Worm (Caenorhabditis elegans) whole organism, L2 larva: ENCODE measurements around the gene T28A11.17.

ENCODE experiments used
- ama-1 ChIP-seq: fragments of 150-350 bp; optimal IDR thresholded peaks from 2 replicates; lab custom pipeline; 2018; ENCODE audit warnings: inconsistent platforms
- blmp-1 ChIP-seq: sonication (generic microtip); optimal IDR thresholded peaks from 2 replicates; lab custom pipeline; 2017; ENCODE audit warnings: missing genetic modification characterization, mild to moderate bottlenecking, missing compliant biosample characterization, antibody characterized with exemption, moderate library complexity; ENCODE audit not compliant: insufficient read depth
- egl-27 ChIP-seq: sonication (generic microtip); optimal IDR thresholded peaks from 3 replicates; lab custom pipeline; 2017; ENCODE audit warnings: missing biosample characterization, missing genetic modification reagents, missing genetic modification characterization
- elt-3 ChIP-seq: sonication (generic microtip); optimal IDR thresholded peaks from 2 replicates; lab custom pipeline; 2017; ENCODE audit warnings: missing biosample characterization, missing genetic modification characterization
- fos-1 ChIP-seq: fragments of 150-350 bp; optimal IDR thresholded peaks from 2 replicates; lab custom pipeline; 2014; ENCODE audit warnings: missing biosample characterization, missing genetic modification characterization
- nhr-237 ChIP-seq: fragments of 150-350 bp; optimal IDR thresholded peaks from 2 replicates; lab custom pipeline; 2014; ENCODE audit warnings: missing biosample characterization, missing genetic modification characterization

- no peak for TF ChIP-seq blmp-1
- TF ChIP-seq ama-1 (lab: Kevin White, UChicago) = no peak
- TF ChIP-seq egl-27 = no peak
- TF ChIP-seq nhr-237 = no peak
- no peak for TF ChIP-seq elt-3 (tag; lab: Kevin White, UChicago)
- TF ChIP-seq fos-1 (tag; lab: Kevin White, UChicago) = no peak
These were observed 38.7 kb downstream of the T28A11.17 start, which contains the start of gene K08D9.2 for ce11 chrV:3227373-3227772.
